Worm (Caenorhabditis elegans) whole organism, mixed stage, embryonic: ENCODE data around the gene Y54G2A.7.

Experiments
- M03D4.4 ChIP-seq: sonication (generic microtip); optimal IDR thresholded peaks from 2 replicates; lab custom pipeline; 2017; ENCODE audit warnings: mild to moderate bottlenecking, missing genetic modification characterization, missing compliant biosample characterization
- lin-32 ChIP-seq: fragments of 200-800 bp; sonication (Bioruptor generic); optimal IDR thresholded peaks from 2 replicates; lab custom pipeline; 2018; ENCODE audit warnings: mild to moderate bottlenecking, missing genetic modification characterization, missing compliant biosample characterization
- lsy-2 ChIP-seq: fragments of 150-350 bp; optimal IDR thresholded peaks from 2 replicates; lab custom pipeline; 2014; ENCODE audit warnings: missing biosample characterization, missing genetic modification characterization
- mab-5 ChIP-seq: fragments of 150-350 bp; optimal IDR thresholded peaks from 2 replicates; lab custom pipeline; 2014; ENCODE audit warnings: missing biosample characterization, missing genetic modification characterization
- nhr-237 ChIP-seq: fragments of 150-350 bp; optimal IDR thresholded peaks from 2 replicates; lab custom pipeline; 2014; ENCODE audit warnings: missing biosample characterization, missing genetic modification characterization
- nhr-76 ChIP-seq: sonication (generic microtip); optimal IDR thresholded peaks from 2 replicates; lab custom pipeline; 2017; ENCODE audit warnings: missing biosample characterization, missing genetic modification characterization
- sem-2 ChIP-seq: fragments of 200-800 bp; sonication (Bioruptor generic); optimal IDR thresholded peaks from 2 replicates; lab custom pipeline; 2018; ENCODE audit warnings: mild to moderate bottlenecking, missing genetic modification characterization, missing compliant biosample characterization
- unc-39 ChIP-seq: fragments of 150-350 bp; optimal IDR thresholded peaks from 2 replicates; lab custom pipeline; 2014; ENCODE audit warnings: missing biosample characterization, missing genetic modification characterization

- TF ChIP-seq lin-32 (GFP tag; lab: Kevin White, UChicago), result no peak
- TF ChIP-seq nhr-76 (tag; lab: Kevin White, UChicago), result no peak
- TF ChIP-seq sem-2 (GFP tag; lab: Kevin White, UChicago), result no peak
- TF ChIP-seq M03D4.4 (tag; lab: Kevin White, UChicago), result no peak
- TF ChIP-seq nhr-237 (tag; lab: Kevin White, UChicago), result no peak
- TF ChIP-seq unc-39 (tag; lab: Kevin White, UChicago), result no peak
- no peak for TF ChIP-seq lsy-2 (tag; lab: Kevin White, UChicago)
- TF ChIP-seq mab-5 (tag; lab: Kevin White, UChicago), result no peak
Observed at ce11 chrIV:2843882-2844281, 5.5 kb downstream of the Y54G2A.7 start, which contains the start of gene Y54G2A.15.
